Fruit fly (Drosophila melanogaster) whole organism, embryonic: ENCODE measurements around the gene CG14082.

Source experiments
- Abd-B ChIP-seq: fragments of 200-800 bp; sonication (Bioruptor generic); optimal IDR thresholded peaks from 2 replicates; lab custom pipeline; 2018; ENCODE audit warnings: missing biosample characterization, mild to moderate bottlenecking, missing genetic modification characterization, moderate library complexity
- Ada2b ChIP-seq: fragments of 200-800 bp; sonication (Bioruptor generic); IDR thresholded peaks from 2 replicates; pipeline ENCODE4 v1.3.6; 2022; ENCODE audit warnings: missing biosample characterization, missing genetic modification characterization
- Adf1 ChIP-seq: fragments of 200-800 bp; sonication (Bioruptor generic); IDR thresholded peaks from 2 replicates; pipeline ENCODE4 v1.3.6; 2022; ENCODE audit warnings: missing biosample characterization, missing genetic modification characterization
- Aef1 ChIP-seq: fragments of 200-800 bp; sonication (Bioruptor generic); IDR thresholded peaks from 3 replicates; pipeline ENCODE4 v1.3.6; 2022; ENCODE audit warnings: missing biosample characterization, missing genetic modification characterization
- Asciz ChIP-seq: fragments of 200-800 bp; sonication (Bioruptor generic); optimal IDR thresholded peaks from 2 replicates; lab custom pipeline; 2017; ENCODE audit warnings: missing biosample characterization, mild to moderate bottlenecking, missing genetic modification characterization, missing genetic modification reagents
- Atf6 ChIP-seq: fragments of 200-800 bp; sonication (Bioruptor generic); IDR thresholded peaks from 2 replicates; pipeline ENCODE4 v1.3.6; 2022; ENCODE audit warnings: missing biosample characterization, missing genetic modification characterization
- BEAF-32 ChIP-seq: fragments of 200-800 bp; sonication (Bioruptor generic); optimal IDR thresholded peaks from 3 replicates; lab custom pipeline; 2017; ENCODE audit warnings: missing biosample characterization, missing genetic modification characterization, mild to moderate bottlenecking, moderate library complexity, missing genetic modification reagents
- CG10979 ChIP-seq: fragments of 200-800 bp; sonication (Bioruptor generic); optimal IDR thresholded peaks from 2 replicates; lab custom pipeline; 2018; ENCODE audit warnings: missing biosample characterization, mild to moderate bottlenecking, missing genetic modification characterization, moderate library complexity
- CG11723 ChIP-seq: fragments of 200-800 bp; sonication (Bioruptor generic); optimal IDR thresholded peaks from 2 replicates; lab custom pipeline; 2017; ENCODE audit warnings: missing biosample characterization, mild to moderate bottlenecking, missing genetic modification characterization
- CG12071 ChIP-seq: fragments of 200-800 bp; sonication (Bioruptor generic); optimal IDR thresholded peaks from 3 replicates; lab custom pipeline; 2018; ENCODE audit warnings: missing biosample characterization, mild to moderate bottlenecking, missing genetic modification characterization
- CG12391 ChIP-seq: fragments of 200-800 bp; sonication (Bioruptor generic); optimal IDR thresholded peaks from 3 replicates; lab custom pipeline; 2018; ENCODE audit warnings: missing biosample characterization, mild to moderate bottlenecking, missing genetic modification characterization, moderate library complexity
- CG13296 ChIP-seq: fragments of 200-800 bp; sonication (Bioruptor generic); optimal IDR thresholded peaks from 3 replicates; lab custom pipeline; 2018; ENCODE audit warnings: missing biosample characterization, mild to moderate bottlenecking, missing genetic modification characterization
- CG14710 ChIP-seq: fragments of 200-800 bp; sonication (Bioruptor generic); optimal IDR thresholded peaks from 3 replicates; lab custom pipeline; 2019; ENCODE audit warnings: missing biosample characterization, mild to moderate bottlenecking, missing genetic modification characterization, moderate library complexity
- CG14965 ChIP-seq: fragments of 200-800 bp; sonication (Bioruptor generic); optimal IDR thresholded peaks from 2 replicates; lab custom pipeline; 2016; ENCODE audit warnings: missing biosample characterization, missing genetic modification characterization, borderline replicate concordance
- CG2202 ChIP-seq: fragments of 200-800 bp; sonication (Bioruptor generic); optimal IDR thresholded peaks from 2 replicates; lab custom pipeline; 2018; ENCODE audit warnings: missing biosample characterization, mild to moderate bottlenecking, missing genetic modification characterization
- CG2678 ChIP-seq: fragments of 200-800 bp; sonication (Bioruptor generic); optimal IDR thresholded peaks from 3 replicates; lab custom pipeline; 2019; ENCODE audit warnings: missing biosample characterization, mild to moderate bottlenecking, missing genetic modification characterization, moderate library complexity
- CG30403 ChIP-seq: fragments of 200-800 bp; sonication (Bioruptor generic); optimal IDR thresholded peaks from 3 replicates; lab custom pipeline; 2016; ENCODE audit warnings: missing biosample characterization, missing genetic modification characterization
- CG31224 ChIP-seq: fragments of 200-800 bp; sonication (Bioruptor generic); IDR thresholded peaks from 2 replicates; pipeline ENCODE4 v1.3.6; 2022; ENCODE audit warnings: missing biosample characterization, missing genetic modification characterization
- CG3838 ChIP-seq: fragments of 200-800 bp; sonication (Bioruptor generic); optimal IDR thresholded peaks from 3 replicates; lab custom pipeline; 2016; ENCODE audit warnings: missing biosample characterization, missing genetic modification characterization
- CG4328 ChIP-seq: fragments of 200-800 bp; sonication (Bioruptor generic); optimal IDR thresholded peaks from 3 replicates; lab custom pipeline; 2017; ENCODE audit warnings: missing biosample characterization, missing genetic modification reagents, missing genetic modification characterization
- CG4820 ChIP-seq: fragments of 200-800 bp; sonication (Bioruptor generic); optimal IDR thresholded peaks from 3 replicates; lab custom pipeline; 2016; ENCODE audit warnings: missing biosample characterization, missing genetic modification characterization
- CG7271 ChIP-seq: fragments of 200-800 bp; sonication (Bioruptor generic); optimal IDR thresholded peaks from 2 replicates; lab custom pipeline; 2018; ENCODE audit warnings: missing biosample characterization, mild to moderate bottlenecking, missing genetic modification characterization, moderate library complexity
- CG8290 ChIP-seq, 3 experiments: fragments of 200-800 bp; sonication (Bioruptor generic); optimal IDR thresholded peaks; 2 replicates each; lab custom pipeline; 2016 to 2019; ENCODE audit warnings: missing biosample characterization in 3 of 3, missing genetic modification characterization in 3 of 3, mild to moderate bottlenecking in 2 of 3, moderate library complexity in 1 of 3
- CrebB ChIP-seq: fragments of 200-800 bp; sonication (Bioruptor generic); optimal IDR thresholded peaks from 3 replicates; lab custom pipeline; 2018; ENCODE audit warnings: missing biosample characterization, mild to moderate bottlenecking, missing genetic modification characterization
- Dek ChIP-seq: fragments of 200-800 bp; sonication (Bioruptor generic); optimal IDR thresholded peaks from 3 replicates; lab custom pipeline; 2019; ENCODE audit warnings: missing biosample characterization, mild to moderate bottlenecking, missing genetic modification characterization, moderate library complexity
- Hr51 ChIP-seq, 2 experiments: fragments of 200-800 bp; sonication (Bioruptor generic); optimal IDR thresholded peaks; 2 replicates in 1 of 2; 3 replicates in 1 of 2; lab custom pipeline; 2016 to 2018; ENCODE audit warnings: missing biosample characterization in 2 of 2, missing genetic modification characterization in 2 of 2, mild to moderate bottlenecking in 1 of 2, moderate library complexity in 1 of 2
- Hr78 ChIP-seq, 2 experiments: fragments of 200-800 bp in 1 of 2; fragments of >200 bp in 1 of 2; sonication (Bioruptor generic) in 1 of 2; optimal IDR thresholded peaks; 2 replicates each; lab custom pipeline; 2017 to 2019; ENCODE audit warnings: missing biosample characterization in 2 of 2, missing genetic modification characterization in 2 of 2, mild to moderate bottlenecking in 1 of 2, moderate library complexity in 1 of 2
- Nf-YB ChIP-seq: fragments of 200-800 bp; sonication (Bioruptor generic); optimal IDR thresholded peaks from 3 replicates; lab custom pipeline; 2019; ENCODE audit warnings: missing biosample characterization, mild to moderate bottlenecking, missing genetic modification characterization, moderate library complexity
- NfI ChIP-seq: fragments of 200-800 bp; sonication (Bioruptor generic); optimal IDR thresholded peaks from 3 replicates; lab custom pipeline; 2018; ENCODE audit warnings: missing biosample characterization, mild to moderate bottlenecking, missing genetic modification characterization, moderate library complexity
- PHDP ChIP-seq: fragments of 200-800 bp; sonication (Bioruptor generic); optimal IDR thresholded peaks from 3 replicates; lab custom pipeline; 2018; ENCODE audit warnings: missing biosample characterization, mild to moderate bottlenecking, missing genetic modification characterization, moderate library complexity
- Rfx ChIP-seq: fragments of 200-800 bp; sonication (Bioruptor generic); IDR thresholded peaks from 2 replicates; pipeline ENCODE4 v1.3.6; 2022; ENCODE audit warnings: missing biosample characterization, missing genetic modification characterization
- Trl ChIP-seq, 3 experiments: fragments of >200 bp in 2 of 3; fragments of 200-800 bp in 1 of 3; sonication (Bioruptor generic) in 1 of 3; optimal IDR thresholded peaks; 2 replicates in 1 of 3; 3 replicates in 2 of 3; lab custom pipeline; 2016 to 2017; ENCODE audit warnings: missing biosample characterization in 1 of 3, missing genetic modification characterization in 1 of 3
- YL-1 ChIP-seq: fragments of 200-800 bp; sonication (Bioruptor generic); optimal IDR thresholded peaks from 3 replicates; lab custom pipeline; 2017; ENCODE audit warnings: missing biosample characterization, mild to moderate bottlenecking, missing genetic modification characterization
- chif ChIP-seq, 2 experiments: fragments of 200-800 bp; sonication (Bioruptor generic); optimal IDR thresholded peaks; 3 replicates each; lab custom pipeline; 2016; ENCODE audit warnings: missing biosample characterization in 2 of 2, missing genetic modification characterization in 2 of 2
- eve ChIP-seq, 2 experiments: fragments of >200 bp; optimal IDR thresholded peaks; 2 replicates each; lab custom pipeline; 2017; ENCODE audit warnings: missing biosample characterization in 2 of 2, missing genetic modification characterization in 2 of 2
- eyg ChIP-seq: fragments of 200-800 bp; sonication (Bioruptor generic); optimal IDR thresholded peaks from 3 replicates; lab custom pipeline; 2016; ENCODE audit warnings: missing biosample characterization, missing genetic modification characterization
- fru ChIP-seq: fragments of >200 bp; optimal IDR thresholded peaks from 2 replicates; lab custom pipeline; 2017
- gce ChIP-seq: fragments of 200-800 bp; sonication (Bioruptor generic); IDR thresholded peaks from 3 replicates; pipeline ENCODE4 v1.3.6; 2022; ENCODE audit warnings: missing biosample characterization, missing genetic modification characterization
- gem ChIP-seq: fragments of 200-800 bp; sonication (Bioruptor generic); optimal IDR thresholded peaks from 2 replicates; lab custom pipeline; 2019; ENCODE audit warnings: missing biosample characterization, mild to moderate bottlenecking, missing genetic modification characterization, moderate library complexity
- grn ChIP-seq: fragments of 200-800 bp; sonication (Bioruptor generic); optimal IDR thresholded peaks from 3 replicates; lab custom pipeline; 2017; ENCODE audit warnings: missing biosample characterization, missing genetic modification characterization
- ham ChIP-seq: fragments of 200-800 bp; sonication (Bioruptor generic); IDR thresholded peaks from 2 replicates; pipeline ENCODE4 v1.3.6; 2022; ENCODE audit warnings: missing biosample characterization, missing genetic modification characterization
- her ChIP-seq: fragments of 200-800 bp; sonication (Bioruptor generic); optimal IDR thresholded peaks from 2 replicates; lab custom pipeline; 2016; ENCODE audit warnings: missing biosample characterization, missing genetic modification characterization
- inv ChIP-seq: fragments of 200-800 bp; sonication (Bioruptor generic); IDR thresholded peaks from 2 replicates; pipeline ENCODE4 v1.3.6; 2022; ENCODE audit warnings: missing biosample characterization, missing genetic modification characterization; ENCODE audit not compliant: partially characterized antibody
- pho ChIP-seq: fragments of 200-800 bp; sonication (Bioruptor generic); optimal IDR thresholded peaks from 2 replicates; lab custom pipeline; 2016; ENCODE audit warnings: missing biosample characterization, missing genetic modification characterization
- repo ChIP-seq: fragments of 200-800 bp; sonication (Bioruptor generic); optimal IDR thresholded peaks from 2 replicates; lab custom pipeline; 2016; ENCODE audit warnings: missing biosample characterization, missing genetic modification characterization
- unpg ChIP-seq: fragments of 200-800 bp; sonication (Bioruptor generic); optimal IDR thresholded peaks from 3 replicates; lab custom pipeline; 2018; ENCODE audit warnings: missing biosample characterization, mild to moderate bottlenecking, missing genetic modification characterization, moderate library complexity
- wek ChIP-seq: fragments of 200-800 bp; sonication (Bioruptor generic); optimal IDR thresholded peaks from 3 replicates; lab custom pipeline; 2018; ENCODE audit warnings: missing biosample characterization, mild to moderate bottlenecking, missing genetic modification characterization, moderate library complexity
- zen2 ChIP-seq: fragments of 200-800 bp; sonication (Bioruptor generic); IDR thresholded peaks from 3 replicates; pipeline ENCODE4 v1.3.6; 2022; ENCODE audit warnings: missing biosample characterization, missing genetic modification characterization; ENCODE audit not compliant: partially characterized antibody
- zf30C ChIP-seq: fragments of 200-800 bp; sonication (Bioruptor generic); optimal IDR thresholded peaks from 3 replicates; lab custom pipeline; 2018; ENCODE audit warnings: missing biosample characterization, mild to moderate bottlenecking, missing genetic modification characterization
- zfh1 ChIP-seq: fragments of 200-800 bp; sonication (Bioruptor generic); IDR thresholded peaks from 3 replicates; pipeline ENCODE4 v1.3.6; 2022; ENCODE audit warnings: missing biosample characterization, missing genetic modification characterization

CG14082 gene

dm6 chr3L:19147169-19147568 is 8.4 kb upstream of the CG14082 start (continued):
- no peak for TF ChIP-seq YL-1 (GFP tag; lab: Kevin White, UChicago)
- TF ChIP-seq unpg = peak; percentile 23
- no peak for TF ChIP-seq grn
- TF ChIP-seq Adf1 (GFP tag; lab: Robert Waterston, UW) = no peak
- no peak for TF ChIP-seq CG13296
- no peak for TF ChIP-seq CG11723
- no peak for TF ChIP-seq Atf6 (GFP tag; lab: Robert Waterston, UW)
- TF ChIP-seq Asciz (GFP tag; lab: Kevin White, UChicago) = no peak
- no peak for TF ChIP-seq Hr78 (GFP tag; optimal IDR thresholded peaks at IDR 0.05; lab: Kevin White, UChicago)
- no peak for TF ChIP-seq Trl (optimal IDR thresholded peaks at IDR 0.05; lab: Kevin White, UChicago)
- no peak for TF ChIP-seq Trl (GFP tag; optimal IDR thresholded peaks at IDR 0.05; lab: Kevin White, UChicago)
- TF ChIP-seq pho = no peak
- no peak for TF ChIP-seq ham (GFP tag; lab: Robert Waterston, UW)
- TF ChIP-seq her (GFP tag; lab: Kevin White, UChicago) = no peak
- no peak for TF ChIP-seq Dek (tag; lab: Kevin White, UChicago)
- no peak for TF ChIP-seq eve (GFP tag; optimal IDR thresholded peaks at IDR 0.05; lab: Kevin White, UChicago)
- TF ChIP-seq CG4328 (GFP tag; lab: Kevin White, UChicago) = no peak
- TF ChIP-seq fru (lab: Kevin White, UChicago) = no peak
- TF ChIP-seq CG8290 (GFP tag; optimal IDR thresholded peaks at IDR 0.05; lab: Kevin White, UChicago) = no peak
- no peak for TF ChIP-seq CG8290 (tag; optimal IDR thresholded peaks at IDR 0.05; lab: Kevin White, UChicago)
- TF ChIP-seq CG7271 (tag; lab: Kevin White, UChicago) = no peak
- TF ChIP-seq CrebB (tag; lab: Kevin White, UChicago) = no peak
- no peak for TF ChIP-seq PHDP (tag; lab: Kevin White, UChicago)
- TF ChIP-seq repo (GFP tag; lab: Kevin White, UChicago) = no peak
- TF ChIP-seq zfh1 (GFP tag; lab: Robert Waterston, UW) = no peak
- TF ChIP-seq CG10979 (tag; lab: Kevin White, UChicago) = peak; percentile 35
- TF ChIP-seq Rfx (GFP tag; lab: Robert Waterston, UW) = no peak
- no peak for TF ChIP-seq NfI (GFP tag; lab: Kevin White, UChicago)
- no peak for TF ChIP-seq Ada2b (GFP tag; lab: Robert Waterston, UW)
- no peak for TF ChIP-seq eyg (GFP tag; lab: Kevin White, UChicago)
- no peak for TF ChIP-seq Abd-B (GFP tag; lab: Kevin White, UChicago)
- TF ChIP-seq Hr51 (GFP tag; optimal IDR thresholded peaks at IDR 0.05; lab: Kevin White, UChicago) = peak in 1 of 2 experiments; percentile 8
- TF ChIP-seq inv (GFP tag; lab: Robert Waterston, UW) = no peak
- TF ChIP-seq CG2678 = no peak
- TF ChIP-seq chif (GFP tag; optimal IDR thresholded peaks at IDR 0.05; lab: Kevin White, UChicago) = peak in 1 of 2 experiments; percentile 19
- no peak for TF ChIP-seq wek (GFP tag; lab: Kevin White, UChicago)
- TF ChIP-seq CG4820 (GFP tag; lab: Kevin White, UChicago) = no peak
- peak; percentile 2 for TF ChIP-seq CG30403
- no peak for TF ChIP-seq CG31224 (GFP tag; lab: Robert Waterston, UW)
- TF ChIP-seq zen2 (GFP tag; lab: Robert Waterston, UW) = no peak
- TF ChIP-seq BEAF-32 (GFP tag; lab: Kevin White, UChicago) = no peak
- TF ChIP-seq CG12071 (GFP tag; lab: Kevin White, UChicago) = no peak
- peak; percentile 43 for TF ChIP-seq zf30C (GFP tag; lab: Kevin White, UChicago)
- peak; percentile 19 for TF ChIP-seq CG14710 (tag; lab: Kevin White, UChicago)
- peak; percentile 20 for TF ChIP-seq CG12391 (tag; lab: Kevin White, UChicago)
- no peak for TF ChIP-seq gce (GFP tag; lab: Robert Waterston, UW)
- TF ChIP-seq CG3838 = no peak
- peak; percentile 40 for TF ChIP-seq gem (tag; lab: Kevin White, UChicago)
- TF ChIP-seq CG14965 (GFP tag; lab: Kevin White, UChicago) = no peak
- TF ChIP-seq Aef1 (GFP tag; lab: Robert Waterston, UW) = no peak
- no peak for TF ChIP-seq CG2202
- TF ChIP-seq Nf-YB (GFP tag; lab: Kevin White, UChicago) = no peak
